Worm (Caenorhabditis elegans) whole organism, late embryonic: Measurements from ENCODE around the gene npp-21.

ENCODE experiments used
- ama-1 ChIP-seq: fragments of 150-350 bp; optimal IDR thresholded peaks from 2 replicates; lab custom pipeline; 2014
- ceh-14 ChIP-seq: sonication (generic microtip); optimal IDR thresholded peaks from 2 replicates; lab custom pipeline; 2016; ENCODE audit warnings: missing genotype, missing genetic modification characterization, missing compliant biosample characterization
- ceh-19 ChIP-seq: fragments of 200-800 bp; sonication (Bioruptor generic); optimal IDR thresholded peaks from 2 replicates; lab custom pipeline; 2018; ENCODE audit warnings: mild to moderate bottlenecking, missing genetic modification characterization, missing compliant biosample characterization
- ceh-2 ChIP-seq: sonication (generic microtip); optimal IDR thresholded peaks from 2 replicates; lab custom pipeline; 2016; ENCODE audit warnings: missing genotype, missing genetic modification characterization, missing compliant biosample characterization
- hlh-13 ChIP-seq: fragments of 200-800 bp; sonication (Bioruptor generic); optimal IDR thresholded peaks from 2 replicates; lab custom pipeline; 2018; ENCODE audit warnings: mild to moderate bottlenecking, missing genetic modification characterization, missing compliant biosample characterization
- hlh-30 ChIP-seq: sonication (generic microtip); optimal IDR thresholded peaks from 2 replicates; lab custom pipeline; 2017; ENCODE audit warnings: antibody characterized with exemption, missing genetic modification characterization, missing compliant biosample characterization; ENCODE audit not compliant: insufficient read depth
- lim-6 ChIP-seq: sonication (generic microtip); optimal IDR thresholded peaks from 2 replicates; lab custom pipeline; 2016; ENCODE audit warnings: missing genetic modification characterization, missing compliant biosample characterization
- lin-11 ChIP-seq: fragments of 200-800 bp; sonication (Bioruptor generic); optimal IDR thresholded peaks from 2 replicates; lab custom pipeline; 2018; ENCODE audit warnings: mild to moderate bottlenecking, missing genetic modification characterization, missing compliant biosample characterization
- nfya-1 ChIP-seq: sonication (generic microtip); optimal IDR thresholded peaks from 2 replicates; lab custom pipeline; 2017; ENCODE audit warnings: missing genetic modification characterization, mild to moderate bottlenecking, missing compliant biosample characterization, antibody characterized with exemption, moderate library complexity
- nhr-11 ChIP-seq: fragments of 150-350 bp; optimal IDR thresholded peaks from 2 replicates; lab custom pipeline; 2014; ENCODE audit warnings: missing biosample characterization, missing genetic modification characterization
- pha-2 ChIP-seq: sonication (generic microtip); optimal IDR thresholded peaks from 2 replicates; lab custom pipeline; 2017; ENCODE audit warnings: mild to moderate bottlenecking, missing genetic modification characterization, missing compliant biosample characterization
- pha-4 ChIP-seq: fragments of 150-350 bp; optimal IDR thresholded peaks from 2 replicates; lab custom pipeline; 2018; ENCODE audit warnings: missing biosample characterization, missing genetic modification reagents, missing genetic modification characterization
- rnt-1 ChIP-seq: sonication (generic microtip); optimal IDR thresholded peaks from 2 replicates; lab custom pipeline; 2016; ENCODE audit warnings: missing genetic modification characterization, missing compliant biosample characterization
- syd-9 ChIP-seq: sonication (generic microtip); optimal IDR thresholded peaks from 2 replicates; lab custom pipeline; 2016; ENCODE audit warnings: mild to moderate bottlenecking, missing genetic modification characterization, moderate library complexity, missing compliant biosample characterization

DNA sequence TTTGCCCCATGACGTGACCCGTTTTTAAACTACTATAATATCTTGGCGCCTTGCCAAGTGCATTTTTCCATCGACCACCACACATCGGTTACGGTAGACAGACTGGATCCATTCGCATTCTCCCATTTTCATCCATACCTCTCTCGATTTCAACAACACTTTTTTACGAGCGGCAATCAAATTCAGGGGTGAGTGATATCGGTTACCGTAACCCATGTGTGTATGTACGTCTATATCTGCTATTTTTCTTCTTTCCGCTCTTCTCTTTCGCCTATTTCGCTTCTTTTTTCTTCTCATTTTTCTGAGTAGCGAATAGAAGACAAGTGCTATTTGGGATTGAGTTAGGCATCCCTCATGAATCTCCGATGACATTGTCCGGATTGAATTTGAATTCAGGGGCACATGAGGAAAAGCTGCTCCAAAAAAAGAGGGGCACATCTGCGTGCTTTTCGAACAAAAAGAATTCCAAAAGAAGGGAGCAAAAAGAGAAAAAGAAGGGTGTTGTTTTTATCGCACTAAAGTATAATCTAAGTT is 32.3 kb downstream of the npp-21 start:
- TF ChIP-seq syd-9 (tag; lab: Kevin White, UChicago) (no peak), nfya-1 (no peak), pha-4 (tag; lab: Kevin White, UChicago) (no peak), rnt-1 (tag; lab: Kevin White, UChicago) (no peak), pha-2 (no peak), nhr-11 (tag; lab: Kevin White, UChicago) (no peak), ceh-2 (tag; lab: Kevin White, UChicago) (no peak), lim-6 (tag; lab: Kevin White, UChicago) (no peak), ceh-19 (no peak), ceh-14 (tag; lab: Kevin White, UChicago) (no peak), hlh-13 (no peak), hlh-30 (tag; lab: Kevin White, UChicago) (no peak), lin-11 (tag; lab: Kevin White, UChicago) (no peak), ama-1 (lab: Kevin White, UChicago) (no peak)
